Fruit fly (Drosophila melanogaster) whole organism, embryonic: ENCODE results near the gene CG13671.
A peak's percentile ranks its signal among the peaks of the same experiment; 100 is the strongest.

Source experiments
- Aef1 ChIP-seq: fragments of 200-800 bp; sonication (Bioruptor generic); IDR thresholded peaks from 3 replicates; pipeline ENCODE4 v1.3.6; 2022; ENCODE audit warnings: missing biosample characterization, missing genetic modification characterization
- Awh ChIP-seq: fragments of 200-800 bp; sonication (Bioruptor generic); IDR thresholded peaks from 2 replicates; pipeline ENCODE4, ENCODE4 v1.3.6; 2022; ENCODE audit warnings: missing biosample characterization, missing genetic modification characterization
- CG11247 ChIP-seq: fragments of 200-800 bp; sonication (Bioruptor generic); IDR thresholded peaks from 2 replicates; pipeline ENCODE4 v1.3.6; 2022; ENCODE audit warnings: missing biosample characterization, missing genetic modification characterization
- CG12391 ChIP-seq: fragments of 200-800 bp; sonication (Bioruptor generic); optimal IDR thresholded peaks from 3 replicates; lab custom pipeline; 2018; ENCODE audit warnings: missing biosample characterization, mild to moderate bottlenecking, missing genetic modification characterization, moderate library complexity
- CG12769 ChIP-seq: fragments of 200-800 bp; sonication (Bioruptor generic); optimal IDR thresholded peaks from 2 replicates; lab custom pipeline; 2019; ENCODE audit warnings: missing biosample characterization, mild to moderate bottlenecking, missing genetic modification characterization, moderate library complexity
- CG13894 ChIP-seq: fragments of 200-800 bp; sonication (Bioruptor generic); optimal IDR thresholded peaks from 3 replicates; lab custom pipeline; 2018; ENCODE audit warnings: missing biosample characterization, mild to moderate bottlenecking, missing genetic modification characterization, moderate library complexity
- CG1603 ChIP-seq: fragments of 200-800 bp; sonication (Bioruptor generic); optimal IDR thresholded peaks from 2 replicates; lab custom pipeline; 2019; ENCODE audit warnings: missing biosample characterization, mild to moderate bottlenecking, missing genetic modification characterization, moderate library complexity
- CG17361 ChIP-seq: fragments of 200-800 bp; sonication (Bioruptor generic); IDR thresholded peaks from 3 replicates; pipeline ENCODE4 v1.3.6; 2022; ENCODE audit warnings: missing biosample characterization, missing genetic modification characterization
- CG2129 ChIP-seq: fragments of 200-800 bp; sonication (Bioruptor generic); IDR thresholded peaks from 2 replicates; pipeline ENCODE4 v1.3.6; 2022; ENCODE audit warnings: missing biosample characterization, missing genetic modification characterization; ENCODE audit not compliant: partially characterized antibody
- CG3163 ChIP-seq: fragments of 200-800 bp; sonication (Bioruptor generic); optimal IDR thresholded peaks from 3 replicates; lab custom pipeline; 2016; ENCODE audit warnings: missing biosample characterization, missing genetic modification characterization
- CG42726 ChIP-seq: fragments of 200-800 bp; sonication (Bioruptor generic); IDR thresholded peaks from 2 replicates; pipeline ENCODE4 v1.3.6; 2022; ENCODE audit warnings: missing biosample characterization, missing genetic modification characterization; ENCODE audit not compliant: partially characterized antibody
- CG7357 ChIP-seq: fragments of 200-800 bp; sonication (Bioruptor generic); IDR thresholded peaks from 3 replicates; pipeline ENCODE4 v1.3.6; 2022; ENCODE audit warnings: missing biosample characterization, missing genetic modification characterization
- CG8478 ChIP-seq: fragments of >200 bp; optimal IDR thresholded peaks from 2 replicates; lab custom pipeline; 2018
- CG8924 ChIP-seq: fragments of 200-800 bp; optimal IDR thresholded peaks from 3 replicates; lab custom pipeline; 2019; ENCODE audit warnings: missing biosample characterization, mild to moderate bottlenecking, missing genetic modification characterization, moderate library complexity
- Dad ChIP-seq: fragments of 200-800 bp; sonication (Bioruptor generic); optimal IDR thresholded peaks from 3 replicates; lab custom pipeline; 2016; ENCODE audit warnings: missing biosample characterization, missing genetic modification characterization
- Eip74EF ChIP-seq, 2 experiments: fragments of 200-800 bp in 1 of 2; fragments of >200 bp in 1 of 2; sonication (Bioruptor generic) in 1 of 2; optimal IDR thresholded peaks; 2 replicates each; lab custom pipeline; 2017 to 2019; ENCODE audit warnings: missing biosample characterization in 2 of 2, missing genetic modification characterization in 2 of 2, mild to moderate bottlenecking in 1 of 2, moderate library complexity in 1 of 2
- Elba2 ChIP-seq: fragments of 200-800 bp; sonication (Bioruptor generic); optimal IDR thresholded peaks from 3 replicates; lab custom pipeline; 2016; ENCODE audit warnings: missing biosample characterization, missing genetic modification characterization
- Fer3 ChIP-seq: fragments of 200-800 bp; sonication (Bioruptor generic); optimal IDR thresholded peaks from 2 replicates; lab custom pipeline; 2018; ENCODE audit warnings: missing biosample characterization, mild to moderate bottlenecking, missing genetic modification characterization, moderate library complexity
- Hmx ChIP-seq: fragments of 200-800 bp; sonication (Bioruptor generic); optimal IDR thresholded peaks from 2 replicates; lab custom pipeline; 2016; ENCODE audit warnings: missing biosample characterization, missing genetic modification characterization
- Hr39 ChIP-seq: fragments of >200 bp; optimal IDR thresholded peaks from 2 replicates; lab custom pipeline; 2017
- Hr51 ChIP-seq, 2 experiments: fragments of 200-800 bp; sonication (Bioruptor generic); optimal IDR thresholded peaks; 2 replicates in 1 of 2; 3 replicates in 1 of 2; lab custom pipeline; 2016 to 2018; ENCODE audit warnings: missing biosample characterization in 2 of 2, missing genetic modification characterization in 2 of 2, mild to moderate bottlenecking in 1 of 2, moderate library complexity in 1 of 2
- Lim3 ChIP-seq: fragments of 200-800 bp; sonication (Bioruptor generic); IDR thresholded peaks from 2 replicates; pipeline ENCODE4 v1.3.6; 2022; ENCODE audit warnings: missing biosample characterization, missing genetic modification characterization
- Myb ChIP-seq: fragments of 200-800 bp; sonication (Bioruptor generic); optimal IDR thresholded peaks from 2 replicates; lab custom pipeline; 2016; ENCODE audit warnings: missing biosample characterization, missing genetic modification characterization
- NK7.1 ChIP-seq: fragments of 200-800 bp; sonication (Bioruptor generic); optimal IDR thresholded peaks from 3 replicates; lab custom pipeline; 2016; ENCODE audit warnings: missing biosample characterization, missing genetic modification characterization
- Scr ChIP-seq: fragments of 200-800 bp; sonication (Bioruptor generic); IDR thresholded peaks from 2 replicates; pipeline ENCODE4 v1.3.6; 2022; ENCODE audit warnings: missing biosample characterization, missing genetic modification characterization; ENCODE audit not compliant: partially characterized antibody
- Usf ChIP-seq: fragments of 200-800 bp; sonication (Bioruptor generic); optimal IDR thresholded peaks from 2 replicates; lab custom pipeline; 2017; ENCODE audit warnings: missing genotype, missing biosample characterization, missing genetic modification characterization
- bbx ChIP-seq: fragments of 200-800 bp; sonication (Bioruptor generic); IDR thresholded peaks from 2 replicates; pipeline ENCODE4 v1.3.6; 2022; ENCODE audit warnings: missing biosample characterization, missing genetic modification characterization; ENCODE audit not compliant: partially characterized antibody
- bcd ChIP-seq: fragments of 200-800 bp; sonication (Bioruptor generic); optimal IDR thresholded peaks from 2 replicates; lab custom pipeline; 2017; ENCODE audit warnings: missing biosample characterization, mild to moderate bottlenecking, missing genetic modification characterization
- bigmax ChIP-seq: fragments of 200-800 bp; sonication (Bioruptor generic); optimal IDR thresholded peaks from 2 replicates; lab custom pipeline; 2018; ENCODE audit warnings: missing biosample characterization, mild to moderate bottlenecking, missing genetic modification characterization
- bowl ChIP-seq: fragments of 200-800 bp; sonication (Bioruptor generic); IDR thresholded peaks from 2 replicates; pipeline ENCODE4 v1.3.6; 2022; ENCODE audit warnings: missing biosample characterization, missing genetic modification characterization
- da ChIP-seq: fragments of 200-800 bp; sonication (Bioruptor generic); optimal IDR thresholded peaks from 2 replicates; lab custom pipeline; 2016; ENCODE audit warnings: missing biosample characterization, missing genetic modification characterization
- disco-r ChIP-seq: fragments of 200-800 bp; sonication (Bioruptor generic); optimal IDR thresholded peaks from 2 replicates; lab custom pipeline; 2016; ENCODE audit warnings: missing biosample characterization, missing genetic modification characterization
- ems ChIP-seq: fragments of 200-800 bp; sonication (Bioruptor generic); optimal IDR thresholded peaks from 3 replicates; lab custom pipeline; 2016; ENCODE audit warnings: missing biosample characterization, missing genetic modification characterization
- eve ChIP-seq, 2 experiments: fragments of >200 bp; optimal IDR thresholded peaks; 2 replicates each; lab custom pipeline; 2017; ENCODE audit warnings: missing biosample characterization in 2 of 2, missing genetic modification characterization in 2 of 2
- ftz-f1 ChIP-seq: fragments of 200-800 bp; sonication (Bioruptor generic); optimal IDR thresholded peaks from 2 replicates; lab custom pipeline; 2016; ENCODE audit warnings: missing biosample characterization, missing genetic modification characterization
- grn ChIP-seq: fragments of 200-800 bp; sonication (Bioruptor generic); optimal IDR thresholded peaks from 3 replicates; lab custom pipeline; 2017; ENCODE audit warnings: missing biosample characterization, missing genetic modification characterization
- ken ChIP-seq: fragments of 200-800 bp; sonication (Bioruptor generic); IDR thresholded peaks from 3 replicates; pipeline ENCODE4 v1.3.6; 2022; ENCODE audit warnings: missing biosample characterization, missing genetic modification characterization
- lab ChIP-seq: fragments of 200-800 bp; sonication (Bioruptor generic); optimal IDR thresholded peaks from 3 replicates; lab custom pipeline; 2017; ENCODE audit warnings: missing biosample characterization, missing genetic modification characterization, mild to moderate bottlenecking, moderate library complexity, missing genetic modification reagents
- nerfin-2 ChIP-seq: fragments of 200-800 bp; sonication (Bioruptor generic); IDR thresholded peaks from 2 replicates; pipeline ENCODE4 v1.3.6; 2022; ENCODE audit warnings: missing biosample characterization, missing genetic modification characterization; ENCODE audit not compliant: partially characterized antibody
- pan ChIP-seq, 4 experiments: fragments of >200 bp in 3 of 4; fragments of 200-800 bp in 1 of 4; sonication (Bioruptor generic) in 1 of 4; optimal IDR thresholded peaks in 3 of 4; IDR thresholded peaks in 1 of 4; 2 replicates each; pipeline versions ENCODE4 v1.3.6 to Lab custom; 2017 to 2022; ENCODE audit warnings: missing biosample characterization in 2 of 4, missing genetic modification characterization in 2 of 4, mixed read lengths in 1 of 4
- phol ChIP-seq: fragments of 200-800 bp; sonication (Bioruptor generic); optimal IDR thresholded peaks from 3 replicates; lab custom pipeline; 2018; ENCODE audit warnings: missing biosample characterization, mild to moderate bottlenecking, missing genetic modification characterization, moderate library complexity
- repo ChIP-seq: fragments of 200-800 bp; sonication (Bioruptor generic); optimal IDR thresholded peaks from 2 replicates; lab custom pipeline; 2016; ENCODE audit warnings: missing biosample characterization, missing genetic modification characterization
- schlank ChIP-seq: fragments of 200-800 bp; sonication (Bioruptor generic); optimal IDR thresholded peaks from 2 replicates; lab custom pipeline; 2018; ENCODE audit warnings: missing biosample characterization, mild to moderate bottlenecking, missing genetic modification characterization
- sisA ChIP-seq: fragments of 200-800 bp; sonication (Bioruptor generic); IDR thresholded peaks from 2 replicates; pipeline ENCODE4 v1.3.6; 2022; ENCODE audit warnings: missing biosample characterization, missing genetic modification characterization
- ssp ChIP-seq: fragments of 200-800 bp; sonication (Bioruptor generic); IDR thresholded peaks from 2 replicates; pipeline ENCODE4 v1.3.6; 2022; ENCODE audit warnings: missing biosample characterization, missing genetic modification characterization
- vnd ChIP-seq: fragments of 200-800 bp; sonication (Bioruptor generic); IDR thresholded peaks from 3 replicates; pipeline ENCODE4 v1.3.6; 2022; ENCODE audit warnings: missing biosample characterization, missing genetic modification characterization; ENCODE audit not compliant: partially characterized antibody
- wek ChIP-seq: fragments of 200-800 bp; sonication (Bioruptor generic); optimal IDR thresholded peaks from 3 replicates; lab custom pipeline; 2018; ENCODE audit warnings: missing biosample characterization, mild to moderate bottlenecking, missing genetic modification characterization, moderate library complexity
- zf30C ChIP-seq: fragments of 200-800 bp; sonication (Bioruptor generic); optimal IDR thresholded peaks from 3 replicates; lab custom pipeline; 2018; ENCODE audit warnings: missing biosample characterization, mild to moderate bottlenecking, missing genetic modification characterization

The CG13671 gene

DNA sequence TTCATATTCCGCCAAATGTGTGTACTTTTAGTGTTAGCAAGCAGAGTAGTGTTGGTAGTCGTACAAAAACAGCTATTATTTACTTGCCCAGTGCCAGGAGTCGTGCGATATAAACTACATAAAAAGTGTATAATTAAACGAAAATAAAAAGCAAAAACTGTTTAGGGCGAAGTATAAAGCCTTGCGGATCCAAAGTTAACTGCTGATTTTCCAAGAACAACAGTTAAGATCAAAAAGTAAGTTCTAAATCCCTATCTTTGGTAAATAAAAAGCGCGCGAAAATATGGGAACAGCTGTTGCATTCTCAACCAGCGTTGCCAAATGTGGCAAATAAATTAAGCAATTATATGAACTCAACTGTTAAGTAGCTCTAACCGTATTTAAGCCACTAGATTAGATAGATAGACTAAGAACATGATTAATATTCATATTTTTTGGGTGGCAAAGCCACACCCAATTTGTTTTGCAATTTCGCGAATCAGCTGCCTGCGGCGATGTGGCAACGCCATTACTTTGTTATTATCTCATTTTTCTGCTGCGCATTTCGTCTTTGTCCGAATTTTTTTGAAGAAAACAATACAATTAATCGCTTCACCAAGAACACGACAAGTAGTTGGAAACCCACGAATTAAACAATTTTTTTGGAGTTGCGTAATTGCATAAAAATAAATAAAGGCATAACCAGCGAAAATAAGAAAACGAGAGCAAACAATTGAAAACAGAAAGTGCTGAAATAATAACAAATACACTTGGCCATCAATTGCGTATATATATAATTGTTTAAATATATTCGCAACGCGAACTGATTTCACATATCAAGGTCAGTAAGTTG is 40.6 kb downstream of the CG13671 start, which contains the start of the genes Prim1 and CG7083 (continued):
- TF ChIP-seq NK7.1 (GFP tag; lab: Kevin White, UChicago): peak; percentile 37
- TF ChIP-seq bigmax (GFP tag; lab: Kevin White, UChicago): no peak
- peak; percentile 87 for TF ChIP-seq CG1603 (tag; lab: Kevin White, UChicago)
- TF ChIP-seq CG3163 (GFP tag; lab: Kevin White, UChicago): peak; percentile 13
- TF ChIP-seq wek: peak; percentile 44
- no peak for TF ChIP-seq pan (optimal IDR thresholded peaks at IDR 0.05; lab: Kevin White, UChicago)
- TF ChIP-seq pan (GFP tag; optimal IDR thresholded peaks at IDR 0.05 in 1 of 2, IDR thresholded peaks at IDR 0.05 in 1 of 2): peak in 1 of 2 experiments; percentile 64
- TF ChIP-seq ken (GFP tag; lab: Robert Waterston, UW): 0 out of 3 replicates have a peak, but pooled peaks have one; percentile 35
- no peak for TF ChIP-seq Awh (GFP tag; lab: Robert Waterston, UW)
- TF ChIP-seq CG11247 (GFP tag; lab: Robert Waterston, UW): no peak
- TF ChIP-seq ssp (GFP tag; lab: Robert Waterston, UW): no peak
- peak; percentile 48 for TF ChIP-seq Scr (GFP tag; lab: Robert Waterston, UW)
- 0 out of 2 replicates have a peak, but pooled peaks have one; percentile 22 for TF ChIP-seq sisA (GFP tag; lab: Robert Waterston, UW)
- TF ChIP-seq CG13894 (tag; lab: Kevin White, UChicago): no peak
- peak; percentile 12 for TF ChIP-seq Elba2 (GFP tag; lab: Kevin White, UChicago)
- no peak for TF ChIP-seq vnd
- TF ChIP-seq Usf (GFP tag; lab: Kevin White, UChicago): no peak
- no peak for TF ChIP-seq Hmx (GFP tag; lab: Kevin White, UChicago)
- no peak for TF ChIP-seq Eip74EF (GFP tag; optimal IDR thresholded peaks at IDR 0.05; lab: Kevin White, UChicago)
- peak; percentile 22; the same call in 1 of the 3 replicates for TF ChIP-seq Aef1
- TF ChIP-seq bcd (GFP tag; lab: Kevin White, UChicago): peak; percentile 26
- peak; percentile 0 for TF ChIP-seq ftz-f1 (GFP tag; lab: Kevin White, UChicago)
- TF ChIP-seq bowl (GFP tag; lab: Robert Waterston, UW): no peak
- peak; percentile 60; the same call in 2 of the 3 replicates for TF ChIP-seq CG17361 (GFP tag; lab: Robert Waterston, UW)
- no peak for TF ChIP-seq disco-r (GFP tag; lab: Kevin White, UChicago)
- TF ChIP-seq Lim3: no peak
- peak; percentile 16 for TF ChIP-seq repo
- TF ChIP-seq zf30C: no peak
- TF ChIP-seq Myb (GFP tag; lab: Kevin White, UChicago): peak; percentile 55
- peak; percentile 31 for TF ChIP-seq Dad (GFP tag; lab: Kevin White, UChicago)
- TF ChIP-seq CG7357 (GFP tag; lab: Robert Waterston, UW): no peak
- no peak for TF ChIP-seq Hr39
- peak; percentile 68 for TF ChIP-seq phol (tag; lab: Kevin White, UChicago)
- TF ChIP-seq CG42726: no peak
- peak; percentile 74 for TF ChIP-seq CG12391 (tag; lab: Kevin White, UChicago)
- TF ChIP-seq lab (GFP tag; lab: Kevin White, UChicago): peak; percentile 67
- peak; percentile 49 for TF ChIP-seq CG8924 (tag; lab: Kevin White, UChicago)
- TF ChIP-seq ems (GFP tag; lab: Kevin White, UChicago): peak; percentile 25
- TF ChIP-seq bbx: peak; percentile 45
- no peak for TF ChIP-seq nerfin-2 (GFP tag; lab: Robert Waterston, UW)
- peak; percentile 32 for TF ChIP-seq Fer3 (tag; lab: Kevin White, UChicago)
- TF ChIP-seq CG2129 (GFP tag; lab: Robert Waterston, UW): no peak
- TF ChIP-seq da (GFP tag; lab: Kevin White, UChicago): peak; percentile 43
- no peak for TF ChIP-seq schlank
- no peak for TF ChIP-seq CG8478 (lab: Kevin White, UChicago)
- peak; percentile 22 for TF ChIP-seq grn (GFP tag; lab: Kevin White, UChicago)
- TF ChIP-seq Hr51 (GFP tag; optimal IDR thresholded peaks at IDR 0.05; lab: Kevin White, UChicago): peak; percentile 57 to 66
- no peak for TF ChIP-seq eve (GFP tag; optimal IDR thresholded peaks at IDR 0.05; lab: Kevin White, UChicago)
- no peak for TF ChIP-seq CG12769 (tag; lab: Kevin White, UChicago)
